Fruit fly (Drosophila melanogaster) whole organism, embryonic: ENCODE data around the gene topi.

Source experiments
- Atf6 ChIP-seq: fragments of 200-800 bp; sonication (Bioruptor generic); IDR thresholded peaks from 2 replicates; pipeline ENCODE4 v1.3.6; 2022; ENCODE audit warnings: missing biosample characterization, missing genetic modification characterization
- Bteb2 ChIP-seq: fragments of 200-800 bp; sonication (Bioruptor generic); optimal IDR thresholded peaks from 2 replicates; lab custom pipeline; 2016; ENCODE audit warnings: missing biosample characterization, missing genetic modification characterization
- CG11398 ChIP-seq: fragments of 200-800 bp; sonication (Bioruptor generic); optimal IDR thresholded peaks from 2 replicates; lab custom pipeline; 2016; ENCODE audit warnings: missing biosample characterization, missing genetic modification characterization
- CG14014 ChIP-seq: fragments of 200-800 bp; sonication (Bioruptor generic); IDR thresholded peaks from 2 replicates; pipeline ENCODE4 v1.3.6; 2022; ENCODE audit warnings: missing biosample characterization, missing genetic modification characterization
- CG15514 ChIP-seq: fragments of 200-800 bp; sonication (Bioruptor generic); optimal IDR thresholded peaks from 3 replicates; lab custom pipeline; 2017; ENCODE audit warnings: missing biosample characterization, missing genetic modification characterization, mild to moderate bottlenecking, moderate library complexity, missing genetic modification reagents
- CG16779 ChIP-seq: fragments of 200-800 bp; sonication (Bioruptor generic); IDR thresholded peaks from 2 replicates; pipeline ENCODE4 v1.3.6; 2022; ENCODE audit warnings: missing biosample characterization, missing genetic modification characterization
- CG17912 ChIP-seq: fragments of 200-800 bp; sonication (Bioruptor generic); optimal IDR thresholded peaks from 2 replicates; lab custom pipeline; 2018; ENCODE audit warnings: missing biosample characterization, mild to moderate bottlenecking, missing genetic modification characterization
- CG2116 ChIP-seq: fragments of 200-800 bp; sonication (Bioruptor generic); optimal IDR thresholded peaks from 3 replicates; lab custom pipeline; 2018; ENCODE audit warnings: missing biosample characterization, mild to moderate bottlenecking, missing genetic modification characterization
- CG2129 ChIP-seq: fragments of 200-800 bp; sonication (Bioruptor generic); IDR thresholded peaks from 2 replicates; pipeline ENCODE4 v1.3.6; 2022; ENCODE audit warnings: missing biosample characterization, missing genetic modification characterization; ENCODE audit not compliant: partially characterized antibody
- CG32767 ChIP-seq: fragments of 200-800 bp; sonication (Bioruptor generic); IDR thresholded peaks from 2 replicates; pipeline ENCODE4 v1.3.6; 2022; ENCODE audit warnings: missing biosample characterization, missing genetic modification characterization
- CG34422 ChIP-seq: fragments of 200-800 bp; sonication (Bioruptor generic); IDR thresholded peaks from 3 replicates; pipeline ENCODE4 v1.3.6; 2022; ENCODE audit warnings: missing biosample characterization, missing genetic modification characterization
- CG42726 ChIP-seq: fragments of 200-800 bp; sonication (Bioruptor generic); IDR thresholded peaks from 2 replicates; pipeline ENCODE4 v1.3.6; 2022; ENCODE audit warnings: missing biosample characterization, missing genetic modification characterization; ENCODE audit not compliant: partially characterized antibody
- CG4328 ChIP-seq: fragments of 200-800 bp; sonication (Bioruptor generic); optimal IDR thresholded peaks from 3 replicates; lab custom pipeline; 2017; ENCODE audit warnings: missing biosample characterization, missing genetic modification reagents, missing genetic modification characterization
- CG5180 ChIP-seq: fragments of 200-800 bp; sonication (Bioruptor generic); optimal IDR thresholded peaks from 3 replicates; lab custom pipeline; 2017; ENCODE audit warnings: missing biosample characterization, missing genetic modification characterization, mild to moderate bottlenecking, moderate library complexity, missing genetic modification reagents
- CG7963 ChIP-seq: fragments of 200-800 bp; sonication (Bioruptor generic); IDR thresholded peaks from 3 replicates; pipeline ENCODE4 v1.3.6; 2022; ENCODE audit warnings: missing biosample characterization, missing genetic modification characterization; ENCODE audit not compliant: partially characterized antibody
- CrebB ChIP-seq: fragments of 200-800 bp; sonication (Bioruptor generic); optimal IDR thresholded peaks from 3 replicates; lab custom pipeline; 2018; ENCODE audit warnings: missing biosample characterization, mild to moderate bottlenecking, missing genetic modification characterization
- D ChIP-seq, 2 experiments: fragments of 200-800 bp in 1 of 2; fragments of >200 bp in 1 of 2; sonication (Bioruptor generic) in 1 of 2; optimal IDR thresholded peaks; 2 replicates in 1 of 2; 3 replicates in 1 of 2; lab custom pipeline; 2017; ENCODE audit warnings: mild to moderate bottlenecking in 1 of 2, missing biosample characterization in 1 of 2, missing genetic modification characterization in 1 of 2, missing genetic modification reagents in 1 of 2
- Dll ChIP-seq: fragments of 200-800 bp; sonication (Bioruptor generic); IDR thresholded peaks from 4 replicates; pipeline ENCODE4 v1.3.6; 2022; ENCODE audit warnings: missing biosample characterization, missing genetic modification characterization; ENCODE audit not compliant: partially characterized antibody
- Doc3 ChIP-seq: fragments of 200-800 bp; sonication (Bioruptor generic); IDR thresholded peaks from 3 replicates; pipeline ENCODE4 v1.3.6; 2022; ENCODE audit warnings: missing biosample characterization, missing genetic modification characterization; ENCODE audit not compliant: partially characterized antibody
- Dp ChIP-seq: fragments of 200-800 bp; sonication (Bioruptor generic); optimal IDR thresholded peaks from 2 replicates; lab custom pipeline; 2018; ENCODE audit warnings: missing biosample characterization, mild to moderate bottlenecking, missing genetic modification characterization, moderate library complexity
- Dref ChIP-seq: fragments of 200-800 bp; sonication (Bioruptor generic); IDR thresholded peaks from 2 replicates; pipeline ENCODE4 v1.3.6; 2022; ENCODE audit warnings: missing biosample characterization, missing genetic modification characterization
- Fer3 ChIP-seq: fragments of 200-800 bp; sonication (Bioruptor generic); optimal IDR thresholded peaks from 2 replicates; lab custom pipeline; 2018; ENCODE audit warnings: missing biosample characterization, mild to moderate bottlenecking, missing genetic modification characterization, moderate library complexity
- HLH4C ChIP-seq: fragments of 200-800 bp; sonication (Bioruptor generic); IDR thresholded peaks from 3 replicates; pipeline ENCODE4 v1.3.6; 2022; ENCODE audit warnings: missing biosample characterization, missing genetic modification characterization; ENCODE audit not compliant: partially characterized antibody
- Myb ChIP-seq: fragments of 200-800 bp; sonication (Bioruptor generic); optimal IDR thresholded peaks from 2 replicates; lab custom pipeline; 2016; ENCODE audit warnings: missing biosample characterization, missing genetic modification characterization
- NFAT ChIP-seq: fragments of 200-800 bp; sonication (Bioruptor generic); IDR thresholded peaks from 2 replicates; pipeline ENCODE4 v1.3.6; 2022; ENCODE audit warnings: missing biosample characterization, missing genetic modification characterization
- Scr ChIP-seq: fragments of 200-800 bp; sonication (Bioruptor generic); IDR thresholded peaks from 2 replicates; pipeline ENCODE4 v1.3.6; 2022; ENCODE audit warnings: missing biosample characterization, missing genetic modification characterization; ENCODE audit not compliant: partially characterized antibody
- Six4 ChIP-seq: fragments of 200-800 bp; sonication (Bioruptor generic); optimal IDR thresholded peaks from 2 replicates; lab custom pipeline; 2016; ENCODE audit warnings: missing biosample characterization, missing genetic modification characterization
- amos ChIP-seq: fragments of 200-800 bp; sonication (Bioruptor generic); IDR thresholded peaks from 2 replicates; pipeline ENCODE4 v1.3.6; 2022; ENCODE audit warnings: missing biosample characterization, missing genetic modification characterization; ENCODE audit not compliant: partially characterized antibody
- aop ChIP-seq: fragments of 200-800 bp; sonication (Bioruptor generic); IDR thresholded peaks from 2 replicates; pipeline ENCODE4 v1.3.6; 2022; ENCODE audit warnings: missing biosample characterization, missing genetic modification characterization
- bbx ChIP-seq: fragments of 200-800 bp; sonication (Bioruptor generic); IDR thresholded peaks from 2 replicates; pipeline ENCODE4 v1.3.6; 2022; ENCODE audit warnings: missing biosample characterization, missing genetic modification characterization; ENCODE audit not compliant: partially characterized antibody
- btn ChIP-seq: fragments of 200-800 bp; sonication (Bioruptor generic); optimal IDR thresholded peaks from 2 replicates; lab custom pipeline; 2016; ENCODE audit warnings: missing biosample characterization, missing genetic modification characterization
- cas ChIP-seq: fragments of 200-800 bp; sonication (Bioruptor generic); IDR thresholded peaks from 2 replicates; pipeline ENCODE4 v1.3.6; 2022; ENCODE audit warnings: missing biosample characterization, missing genetic modification characterization
- chinmo ChIP-seq: fragments of 200-800 bp; sonication (Bioruptor generic); IDR thresholded peaks from 4 replicates; pipeline ENCODE4 v1.3.6; 2022; ENCODE audit warnings: missing biosample characterization, missing genetic modification characterization; ENCODE audit not compliant: partially characterized antibody
- crp ChIP-seq, 2 experiments: fragments of 200-800 bp; sonication (Bioruptor generic); optimal IDR thresholded peaks; 2 replicates in 1 of 2; 3 replicates in 1 of 2; lab custom pipeline; 2017; ENCODE audit warnings: missing biosample characterization in 2 of 2, missing genetic modification characterization in 2 of 2, mild to moderate bottlenecking in 1 of 2, moderate library complexity in 1 of 2
- cwo ChIP-seq: fragments of 200-800 bp; sonication (Bioruptor generic); optimal IDR thresholded peaks from 3 replicates; lab custom pipeline; 2017; ENCODE audit warnings: missing biosample characterization, missing genetic modification characterization, mild to moderate bottlenecking, moderate library complexity, missing genetic modification reagents
- danr ChIP-seq: fragments of 200-800 bp; sonication (Bioruptor generic); IDR thresholded peaks from 2 replicates; pipeline ENCODE4 v1.3.6; 2022; ENCODE audit warnings: missing biosample characterization, missing genetic modification characterization
- ems ChIP-seq: fragments of 200-800 bp; sonication (Bioruptor generic); optimal IDR thresholded peaks from 3 replicates; lab custom pipeline; 2016; ENCODE audit warnings: missing biosample characterization, missing genetic modification characterization
- exex ChIP-seq: fragments of 200-800 bp; sonication (Bioruptor generic); optimal IDR thresholded peaks from 4 replicates; lab custom pipeline; 2018; ENCODE audit warnings: missing biosample characterization, mild to moderate bottlenecking, missing genetic modification characterization, moderate library complexity
- fd96Cb ChIP-seq: fragments of 200-800 bp; sonication (Bioruptor generic); optimal IDR thresholded peaks from 2 replicates; lab custom pipeline; 2018; ENCODE audit warnings: missing biosample characterization, mild to moderate bottlenecking, missing genetic modification characterization, moderate library complexity
- hbn ChIP-seq: fragments of 200-800 bp; sonication (Bioruptor generic); IDR thresholded peaks from 2 replicates; pipeline ENCODE4 v1.3.6; 2022; ENCODE audit warnings: missing biosample characterization, missing genetic modification characterization; ENCODE audit not compliant: partially characterized antibody
- hth ChIP-seq: fragments of >200 bp; optimal IDR thresholded peaks from 2 replicates; lab custom pipeline; 2017; ENCODE audit warnings: inconsistent platforms
- lmd ChIP-seq: fragments of 200-800 bp; sonication (Bioruptor generic); IDR thresholded peaks from 2 replicates; pipeline ENCODE4 v1.3.6; 2022; ENCODE audit warnings: missing biosample characterization, missing genetic modification characterization
- sr ChIP-seq: fragments of 200-800 bp; sonication (Bioruptor generic); IDR thresholded peaks from 3 replicates; pipeline ENCODE4 v1.3.6; 2022; ENCODE audit warnings: missing biosample characterization, missing genetic modification characterization
- unc-4 ChIP-seq: fragments of 200-800 bp; sonication (Bioruptor generic); IDR thresholded peaks from 2 replicates; pipeline ENCODE4 v1.3.6; 2022; ENCODE audit warnings: missing biosample characterization, missing genetic modification characterization; ENCODE audit not compliant: partially characterized antibody
- unpg ChIP-seq: fragments of 200-800 bp; sonication (Bioruptor generic); optimal IDR thresholded peaks from 3 replicates; lab custom pipeline; 2018; ENCODE audit warnings: missing biosample characterization, mild to moderate bottlenecking, missing genetic modification characterization, moderate library complexity
- vvl ChIP-seq: fragments of 200-800 bp; sonication (Bioruptor generic); IDR thresholded peaks from 2 replicates; pipeline ENCODE4 v1.3.6; 2022; ENCODE audit warnings: missing biosample characterization, missing genetic modification characterization
- wor ChIP-seq: fragments of 200-800 bp; sonication (Bioruptor generic); IDR thresholded peaks from 2 replicates; pipeline ENCODE4 v1.3.6; 2022; ENCODE audit warnings: missing biosample characterization, missing genetic modification characterization
- zen2 ChIP-seq: fragments of 200-800 bp; sonication (Bioruptor generic); IDR thresholded peaks from 3 replicates; pipeline ENCODE4 v1.3.6; 2022; ENCODE audit warnings: missing biosample characterization, missing genetic modification characterization; ENCODE audit not compliant: partially characterized antibody

Gene topi

DNA sequence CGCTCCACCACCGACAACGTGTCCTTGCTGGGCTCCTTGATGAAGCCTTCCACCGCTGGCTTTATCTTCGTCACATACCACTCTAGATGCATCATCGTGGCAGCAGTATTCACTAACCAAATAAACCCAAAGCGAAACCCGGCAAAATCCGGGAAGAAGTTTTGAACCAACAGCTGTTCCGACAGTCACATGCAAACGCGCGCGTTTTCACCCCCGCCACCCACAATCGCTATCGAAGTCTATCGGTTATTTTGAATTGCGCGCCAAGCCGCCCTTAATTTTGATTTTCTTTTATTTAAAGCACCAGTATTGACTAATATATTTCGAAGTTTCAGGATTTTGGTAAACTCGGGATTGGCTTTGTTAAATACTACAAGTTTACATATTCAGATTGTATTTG, 20.4 kb upstream of the topi start, which contains the start of gene Tti1 (continued):
- TF ChIP-seq fd96Cb (tag; lab: Kevin White, UChicago) (no peak), Dll (GFP tag; lab: Robert Waterston, UW) (peak; percentile 48; the same call in 1 of the 4 replicates), Doc3 (GFP tag; lab: Robert Waterston, UW) (0 out of 3 replicates have a peak, but pooled peaks have one; percentile 43), amos (peak; percentile 47; the same call in 1 of the 2 replicates), crp (GFP tag; optimal IDR thresholded peaks at IDR 0.05; lab: Kevin White, UChicago) (peak; percentile 39 to 91), unc-4 (GFP tag; lab: Robert Waterston, UW) (0 out of 2 replicates have a peak, but pooled peaks have one; percentile 18), D (optimal IDR thresholded peaks at IDR 0.05; lab: Kevin White, UChicago) (no peak), D (GFP tag; optimal IDR thresholded peaks at IDR 0.05; lab: Kevin White, UChicago) (no peak), Atf6 (GFP tag; lab: Robert Waterston, UW) (no peak), lmd (no peak), CG11398 (GFP tag; lab: Kevin White, UChicago) (no peak), unpg (no peak), CG2129 (GFP tag; lab: Robert Waterston, UW) (0 out of 2 replicates have a peak, but pooled peaks have one; percentile 14), bbx (peak; percentile 67), NFAT (GFP tag; lab: Robert Waterston, UW) (no peak), Bteb2 (no peak), ems (no peak), Dp (peak; percentile 86), zen2 (0 out of 3 replicates have a peak, but pooled peaks have one; percentile 7), danr (no peak), CG16779 (GFP tag; lab: Robert Waterston, UW) (no peak), CG5180 (GFP tag; lab: Kevin White, UChicago) (no peak), chinmo (0 out of 4 replicates have a peak, but pooled peaks have one; percentile 56), aop (GFP tag; lab: Robert Waterston, UW) (no peak), wor (GFP tag; lab: Robert Waterston, UW) (no peak), hth (lab: Kevin White, UChicago) (no peak), CG4328 (GFP tag; lab: Kevin White, UChicago) (no peak), sr (no peak), CG17912 (no peak), CG42726 (GFP tag; lab: Robert Waterston, UW) (no peak), CG34422 (GFP tag; lab: Robert Waterston, UW) (peak; percentile 34; the same call in 1 of the 3 replicates), cwo (GFP tag; lab: Kevin White, UChicago) (no peak), CrebB (tag; lab: Kevin White, UChicago) (no peak), btn (no peak), CG7963 (GFP tag; lab: Robert Waterston, UW) (0 out of 3 replicates have a peak, but pooled peaks have one; percentile 48), vvl (GFP tag; lab: Robert Waterston, UW) (no peak), CG32767 (GFP tag; lab: Robert Waterston, UW) (no peak), cas (no peak), Myb (GFP tag; lab: Kevin White, UChicago) (no peak), HLH4C (GFP tag; lab: Robert Waterston, UW) (peak; percentile 64), Six4 (GFP tag; lab: Kevin White, UChicago) (no peak), CG2116 (GFP tag; lab: Kevin White, UChicago) (no peak), Scr (GFP tag; lab: Robert Waterston, UW) (peak; percentile 42; the same call in 1 of the 2 replicates), CG14014 (no peak), Fer3 (tag; lab: Kevin White, UChicago) (no peak), exex (no peak), Dref (GFP tag; lab: Robert Waterston, UW) (peak; percentile 83), CG15514 (GFP tag; lab: Kevin White, UChicago) (peak; percentile 14), hbn (GFP tag; lab: Robert Waterston, UW) (peak; percentile 38; the same call in 1 of the 2 replicates)
